Fruit fly (Drosophila melanogaster) whole organism, embryonic: ENCODE measurements around the gene CG17362.

Experiments used
- Atf6 ChIP-seq: fragments of 200-800 bp; sonication (Bioruptor generic); IDR thresholded peaks from 2 replicates; pipeline ENCODE4 v1.3.6; 2022; ENCODE audit warnings: missing biosample characterization, missing genetic modification characterization
- B-H1 ChIP-seq: fragments of 200-800 bp; sonication (Bioruptor generic); IDR thresholded peaks from 3 replicates; pipeline ENCODE4 v1.3.6; 2022; ENCODE audit warnings: missing biosample characterization, missing genetic modification characterization
- CG10979 ChIP-seq: fragments of 200-800 bp; sonication (Bioruptor generic); optimal IDR thresholded peaks from 2 replicates; lab custom pipeline; 2018; ENCODE audit warnings: missing biosample characterization, mild to moderate bottlenecking, missing genetic modification characterization, moderate library complexity
- CG12071 ChIP-seq: fragments of 200-800 bp; sonication (Bioruptor generic); optimal IDR thresholded peaks from 3 replicates; lab custom pipeline; 2018; ENCODE audit warnings: missing biosample characterization, mild to moderate bottlenecking, missing genetic modification characterization
- CG12769 ChIP-seq: fragments of 200-800 bp; sonication (Bioruptor generic); optimal IDR thresholded peaks from 2 replicates; lab custom pipeline; 2019; ENCODE audit warnings: missing biosample characterization, mild to moderate bottlenecking, missing genetic modification characterization, moderate library complexity
- CG15011 ChIP-seq: fragments of 200-800 bp; sonication (Bioruptor generic); optimal IDR thresholded peaks from 3 replicates; lab custom pipeline; 2018; ENCODE audit warnings: missing biosample characterization, mild to moderate bottlenecking, missing genetic modification characterization
- CG15601 ChIP-seq: fragments of 200-800 bp; sonication (Bioruptor generic); optimal IDR thresholded peaks from 3 replicates; lab custom pipeline; 2019; ENCODE audit warnings: missing biosample characterization, mild to moderate bottlenecking, missing genetic modification characterization, moderate library complexity
- CG1647 ChIP-seq: fragments of 200-800 bp; sonication (Bioruptor generic); optimal IDR thresholded peaks from 3 replicates; lab custom pipeline; 2016; ENCODE audit warnings: missing biosample characterization, missing genetic modification characterization
- CG16779 ChIP-seq: fragments of 200-800 bp; sonication (Bioruptor generic); IDR thresholded peaks from 2 replicates; pipeline ENCODE4 v1.3.6; 2022; ENCODE audit warnings: missing biosample characterization, missing genetic modification characterization
- CG16863 ChIP-seq: fragments of 200-800 bp; sonication (Bioruptor generic); optimal IDR thresholded peaks from 3 replicates; lab custom pipeline; 2016; ENCODE audit warnings: missing biosample characterization, missing genetic modification characterization
- CG17328 ChIP-seq: fragments of 200-800 bp; sonication (Bioruptor generic); IDR thresholded peaks from 2 replicates; pipeline ENCODE4 v1.3.6; 2022; ENCODE audit warnings: missing biosample characterization, missing genetic modification characterization
- CG17359 ChIP-seq: fragments of 200-800 bp; sonication (Bioruptor generic); optimal IDR thresholded peaks from 3 replicates; lab custom pipeline; 2018; ENCODE audit warnings: missing biosample characterization, mild to moderate bottlenecking, missing genetic modification characterization, moderate library complexity
- CG18262 ChIP-seq: fragments of 200-800 bp; optimal IDR thresholded peaks from 3 replicates; lab custom pipeline; 2019; ENCODE audit warnings: missing biosample characterization, mild to moderate bottlenecking, missing genetic modification characterization, moderate library complexity
- CG2120 ChIP-seq: fragments of 200-800 bp; sonication (Bioruptor generic); optimal IDR thresholded peaks from 3 replicates; lab custom pipeline; 2016; ENCODE audit warnings: missing biosample characterization, missing genetic modification characterization
- CG2678 ChIP-seq: fragments of 200-800 bp; sonication (Bioruptor generic); optimal IDR thresholded peaks from 3 replicates; lab custom pipeline; 2019; ENCODE audit warnings: missing biosample characterization, mild to moderate bottlenecking, missing genetic modification characterization, moderate library complexity
- CG2712 ChIP-seq: fragments of 200-800 bp; optimal IDR thresholded peaks from 3 replicates; lab custom pipeline; 2019; ENCODE audit warnings: missing biosample characterization, mild to moderate bottlenecking, missing genetic modification characterization, moderate library complexity
- CG32772 ChIP-seq: fragments of 200-800 bp; sonication (Bioruptor generic); IDR thresholded peaks from 2 replicates; pipeline ENCODE4 v1.3.6; 2022; ENCODE audit warnings: missing biosample characterization, missing genetic modification characterization
- CG34376 ChIP-seq: fragments of 200-800 bp; sonication (Bioruptor generic); optimal IDR thresholded peaks from 2 replicates; lab custom pipeline; 2018; ENCODE audit warnings: missing biosample characterization, mild to moderate bottlenecking, missing genetic modification characterization
- CG4424 ChIP-seq: fragments of 200-800 bp; sonication (Bioruptor generic); optimal IDR thresholded peaks from 3 replicates; lab custom pipeline; 2016; ENCODE audit warnings: missing biosample characterization, missing genetic modification characterization
- CG6791 ChIP-seq: fragments of 200-800 bp; sonication (Bioruptor generic); IDR thresholded peaks from 3 replicates; pipeline ENCODE4 v1.3.6; 2022; ENCODE audit warnings: missing biosample characterization, missing genetic modification characterization; ENCODE audit not compliant: partially characterized antibody
- CG8359 ChIP-seq: fragments of 200-800 bp; sonication (Bioruptor generic); optimal IDR thresholded peaks from 2 replicates; lab custom pipeline; 2017; ENCODE audit warnings: missing biosample characterization, mild to moderate bottlenecking, missing genetic modification characterization, borderline replicate concordance
- CG8944 ChIP-seq: fragments of 200-800 bp; sonication (Bioruptor generic); optimal IDR thresholded peaks from 3 replicates; lab custom pipeline; 2016; ENCODE audit warnings: missing biosample characterization, missing genetic modification characterization
- CHES-1-like ChIP-seq: fragments of 200-800 bp; sonication (Bioruptor generic); optimal IDR thresholded peaks from 2 replicates; lab custom pipeline; 2016; ENCODE audit warnings: missing biosample characterization, missing genetic modification characterization
- Chrac-16 ChIP-seq: fragments of 200-800 bp; sonication (Bioruptor generic); optimal IDR thresholded peaks from 3 replicates; lab custom pipeline; 2016; ENCODE audit warnings: missing biosample characterization, missing genetic modification characterization
- CkIIα-i1 ChIP-seq: fragments of 200-800 bp; sonication (Bioruptor generic); IDR thresholded peaks from 2 replicates; pipeline ENCODE4 v1.3.6; 2022; ENCODE audit warnings: missing biosample characterization, missing genetic modification characterization
- Dek ChIP-seq: fragments of 200-800 bp; sonication (Bioruptor generic); optimal IDR thresholded peaks from 3 replicates; lab custom pipeline; 2019; ENCODE audit warnings: missing biosample characterization, mild to moderate bottlenecking, missing genetic modification characterization, moderate library complexity
- Dp ChIP-seq: fragments of 200-800 bp; sonication (Bioruptor generic); optimal IDR thresholded peaks from 2 replicates; lab custom pipeline; 2018; ENCODE audit warnings: missing biosample characterization, mild to moderate bottlenecking, missing genetic modification characterization, moderate library complexity
- GATAe ChIP-seq: fragments of 200-800 bp; sonication (Bioruptor generic); conservative IDR thresholded peaks from 2 replicates; pipeline ENCODE4 v1.3.6; 2022; ENCODE audit warnings: missing biosample characterization, missing genetic modification characterization
- Gug ChIP-seq: fragments of 200-800 bp; sonication (Bioruptor generic); IDR thresholded peaks from 4 replicates; pipeline ENCODE4 v1.3.6; 2022; ENCODE audit warnings: missing biosample characterization, missing genetic modification characterization
- Nf-YA ChIP-seq: fragments of 200-800 bp; sonication (Bioruptor generic); IDR thresholded peaks from 2 replicates; pipeline ENCODE4 v1.3.6; 2022; ENCODE audit warnings: missing biosample characterization, missing genetic modification characterization
- Rx ChIP-seq: fragments of 200-800 bp; sonication (Bioruptor generic); IDR thresholded peaks from 2 replicates; pipeline ENCODE4 v1.3.6; 2022; ENCODE audit warnings: missing biosample characterization, missing genetic modification characterization
- Sin3A ChIP-seq: fragments of >200 bp; optimal IDR thresholded peaks from 2 replicates; lab custom pipeline; 2018
- Usf ChIP-seq: fragments of 200-800 bp; sonication (Bioruptor generic); optimal IDR thresholded peaks from 2 replicates; lab custom pipeline; 2017; ENCODE audit warnings: missing genotype, missing biosample characterization, missing genetic modification characterization
- btn ChIP-seq: fragments of 200-800 bp; sonication (Bioruptor generic); optimal IDR thresholded peaks from 2 replicates; lab custom pipeline; 2016; ENCODE audit warnings: missing biosample characterization, missing genetic modification characterization
- caup ChIP-seq: fragments of 200-800 bp; sonication (Bioruptor generic); optimal IDR thresholded peaks from 3 replicates; lab custom pipeline; 2017; ENCODE audit warnings: missing biosample characterization, mild to moderate bottlenecking, missing genetic modification characterization, moderate library complexity; ENCODE audit not compliant: severe bottlenecking
- cg ChIP-seq: fragments of 200-800 bp; sonication (Bioruptor generic); optimal IDR thresholded peaks from 3 replicates; lab custom pipeline; 2019; ENCODE audit warnings: missing biosample characterization, mild to moderate bottlenecking, missing genetic modification characterization, moderate library complexity
- chm ChIP-seq: fragments of 200-800 bp; sonication (Bioruptor generic); IDR thresholded peaks from 2 replicates; pipeline ENCODE4 v1.3.6; 2022; ENCODE audit warnings: missing biosample characterization, missing genetic modification characterization
- dm ChIP-seq: fragments of 200-800 bp; sonication (Bioruptor generic); optimal IDR thresholded peaks from 3 replicates; lab custom pipeline; 2016; ENCODE audit warnings: missing biosample characterization, missing genetic modification characterization
- emc ChIP-seq: fragments of 200-800 bp; sonication (Bioruptor generic); optimal IDR thresholded peaks from 2 replicates; lab custom pipeline; 2016; ENCODE audit warnings: missing biosample characterization, missing genetic modification characterization
- eyg ChIP-seq: fragments of 200-800 bp; sonication (Bioruptor generic); optimal IDR thresholded peaks from 3 replicates; lab custom pipeline; 2016; ENCODE audit warnings: missing biosample characterization, missing genetic modification characterization
- gro ChIP-seq: fragments of 200-800 bp; sonication (Bioruptor generic); optimal IDR thresholded peaks from 2 replicates; lab custom pipeline; 2016; ENCODE audit warnings: missing biosample characterization, missing genetic modification characterization
- h ChIP-seq: fragments of >200 bp; optimal IDR thresholded peaks from 2 replicates; lab custom pipeline; 2017
- inv ChIP-seq: fragments of 200-800 bp; sonication (Bioruptor generic); IDR thresholded peaks from 2 replicates; pipeline ENCODE4 v1.3.6; 2022; ENCODE audit warnings: missing biosample characterization, missing genetic modification characterization; ENCODE audit not compliant: partially characterized antibody
- jing ChIP-seq: fragments of 200-800 bp; sonication (Bioruptor generic); optimal IDR thresholded peaks from 2 replicates; lab custom pipeline; 2018; ENCODE audit warnings: missing biosample characterization, mild to moderate bottlenecking, missing genetic modification characterization
- lola ChIP-seq, 3 experiments: fragments of >200 bp in 2 of 3; fragments of 200-800 bp in 1 of 3; sonication (Bioruptor generic) in 1 of 3; optimal IDR thresholded peaks; 2 replicates each; lab custom pipeline; 2017 to 2019; ENCODE audit warnings: missing biosample characterization in 3 of 3, missing genetic modification characterization in 3 of 3, mild to moderate bottlenecking in 1 of 3, moderate library complexity in 1 of 3
- phol ChIP-seq: fragments of 200-800 bp; sonication (Bioruptor generic); optimal IDR thresholded peaks from 3 replicates; lab custom pipeline; 2018; ENCODE audit warnings: missing biosample characterization, mild to moderate bottlenecking, missing genetic modification characterization, moderate library complexity
- slbo ChIP-seq: fragments of 200-800 bp; sonication (Bioruptor generic); IDR thresholded peaks from 2 replicates; pipeline ENCODE4 v1.3.6; 2022; ENCODE audit warnings: missing biosample characterization, missing genetic modification characterization
- toy ChIP-seq: fragments of 200-800 bp; sonication (Bioruptor generic); IDR thresholded peaks from 2 replicates; pipeline ENCODE4 v1.3.6; 2022; ENCODE audit warnings: missing biosample characterization, missing genetic modification characterization
- unc-4 ChIP-seq: fragments of 200-800 bp; sonication (Bioruptor generic); IDR thresholded peaks from 2 replicates; pipeline ENCODE4 v1.3.6; 2022; ENCODE audit warnings: missing biosample characterization, missing genetic modification characterization; ENCODE audit not compliant: partially characterized antibody
- wor ChIP-seq: fragments of 200-800 bp; sonication (Bioruptor generic); IDR thresholded peaks from 2 replicates; pipeline ENCODE4 v1.3.6; 2022; ENCODE audit warnings: missing biosample characterization, missing genetic modification characterization

CG17362 gene

dm6 chr3L:14001658-14002523, 15.5 kb downstream of the CG17362 start, which contains the start of the genes Nprl3 and upSET (continued):
- TF ChIP-seq emc (GFP tag; lab: Kevin White, UChicago) (no peak), caup (GFP tag; lab: Kevin White, UChicago) (no peak), toy (no peak), Sin3A (lab: Kevin White, UChicago) (peak; percentile 52), CG32772 (GFP tag; lab: Robert Waterston, UW) (no peak), gro (GFP tag; lab: Kevin White, UChicago) (no peak), Gug (no peak), B-H1 (GFP tag; lab: Robert Waterston, UW) (no peak), CG6791 (peak; percentile 83), jing (no peak), Rx (GFP tag; lab: Robert Waterston, UW) (no peak), CkIIα-i1 (GFP tag; lab: Robert Waterston, UW) (no peak), Dp (peak; percentile 35), CG2712 (tag; lab: Kevin White, UChicago) (peak; percentile 52), CG15011 (GFP tag; lab: Kevin White, UChicago) (no peak), Usf (GFP tag; lab: Kevin White, UChicago) (no peak), eyg (GFP tag; lab: Kevin White, UChicago) (no peak), Chrac-16 (GFP tag; lab: Kevin White, UChicago) (no peak), CG10979 (no peak), CHES-1-like (peak; percentile 46), slbo (GFP tag; lab: Robert Waterston, UW) (no peak), Dek (tag; lab: Kevin White, UChicago) (no peak), CG34376 (GFP tag; lab: Kevin White, UChicago) (no peak), Atf6 (no peak), CG8944 (GFP tag; lab: Kevin White, UChicago) (no peak), wor (GFP tag; lab: Robert Waterston, UW) (no peak), chm (no peak; the same call in 1 of the 2 replicates), h (lab: Kevin White, UChicago) (no peak), CG8359 (GFP tag; lab: Kevin White, UChicago) (no peak), cg (GFP tag; lab: Kevin White, UChicago) (no peak), lola (GFP tag; optimal IDR thresholded peaks at IDR 0.05; lab: Kevin White, UChicago) (no peak), unc-4 (GFP tag; lab: Robert Waterston, UW) (peak; percentile 85), CG15601 (tag; lab: Kevin White, UChicago) (peak; percentile 24), CG4424 (peak; percentile 14), CG2678 (tag; lab: Kevin White, UChicago) (peak; percentile 14), btn (GFP tag; lab: Kevin White, UChicago) (no peak), inv (peak; percentile 86), CG16863 (no peak), Nf-YA (GFP tag; lab: Robert Waterston, UW) (no peak), GATAe (GFP tag; lab: Robert Waterston, UW) (no peak), phol (peak; percentile 52), CG17328 (GFP tag; lab: Robert Waterston, UW) (no peak), dm (GFP tag; lab: Kevin White, UChicago) (peak; percentile 52), CG16779 (GFP tag; lab: Robert Waterston, UW) (no peak), CG2120 (GFP tag; lab: Kevin White, UChicago) (no peak), CG12071 (GFP tag; lab: Kevin White, UChicago) (no peak), CG18262 (tag; lab: Kevin White, UChicago) (peak; percentile 4), CG17359 (tag; lab: Kevin White, UChicago) (peak; percentile 51), CG12769 (tag; lab: Kevin White, UChicago) (no peak), CG1647 (no peak)
